Worm (Caenorhabditis elegans) whole organism, early embryonic: ENCODE results near the gene sru-30.

Experiments used
- F13C5.2 ChIP-seq: sonication (generic microtip); optimal IDR thresholded peaks from 2 replicates; lab custom pipeline; 2017; ENCODE audit warnings: mild to moderate bottlenecking, missing genetic modification characterization, inconsistent platforms, missing compliant biosample characterization
- ama-1 ChIP-seq: fragments of 150-350 bp; optimal IDR thresholded peaks from 2 replicates; lab custom pipeline; 2014
- scrt-1 ChIP-seq: fragments of 200-800 bp; sonication (Bioruptor generic); IDR thresholded peaks from 2 replicates; pipeline ENCODE4 v1.3.6; 2022; ENCODE audit warnings: missing genetic modification characterization, missing compliant biosample characterization
- sea-1 ChIP-seq: fragments of 200-800 bp; sonication (Bioruptor generic); conservative IDR thresholded peaks from 2 replicates; pipeline ENCODE4 v1.3.6; 2022; ENCODE audit warnings: missing genetic modification characterization, missing compliant biosample characterization
- tbx-11 ChIP-seq: fragments of 200-800 bp; sonication (Bioruptor generic); IDR thresholded peaks from 2 replicates; pipeline ENCODE4 v1.3.6; 2022; ENCODE audit warnings: missing genetic modification characterization, missing compliant biosample characterization
- tra-4 ChIP-seq: sonication (generic microtip); optimal IDR thresholded peaks from 2 replicates; lab custom pipeline; 2017; ENCODE audit warnings: missing genetic modification characterization, missing compliant biosample characterization

- TF ChIP-seq tra-4 (tag; lab: Kevin White, UChicago): no peak
- no peak for TF ChIP-seq ama-1 (lab: Kevin White, UChicago)
- TF ChIP-seq scrt-1 (GFP tag; lab: Robert Waterston, UW): no peak
- no peak for TF ChIP-seq F13C5.2 (tag; lab: Kevin White, UChicago)
- no peak for TF ChIP-seq tbx-11 (GFP tag; lab: Robert Waterston, UW)
- TF ChIP-seq sea-1: no peak
These were observed 27.7 kb downstream of the sru-30 start, which contains the start of gene sru-36 for ce11 chrV:9841376-9841775.
